Worm (Caenorhabditis elegans): ENCODE results near the gene srd-64.

srd-64 gene

DNA sequence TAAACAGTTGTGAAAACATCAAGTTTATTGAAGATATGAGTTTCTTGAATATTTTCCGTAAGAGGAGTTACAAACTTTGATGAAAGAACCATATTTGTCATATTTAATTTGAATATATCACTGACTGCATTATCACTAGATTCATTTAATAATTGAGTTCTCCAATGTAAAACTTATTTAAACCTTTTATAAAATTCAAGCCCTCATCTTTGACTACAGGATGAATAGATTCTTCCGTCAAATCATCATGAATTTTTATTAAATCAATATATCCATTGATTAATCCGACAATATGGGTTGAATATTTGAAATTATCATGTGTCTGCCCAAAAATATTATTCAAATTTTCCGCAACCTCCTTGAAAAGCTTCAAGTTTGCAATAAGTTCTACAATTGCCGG lies 6.9 kb downstream of the srd-64 start, which contains the start of gene Y22D7AR.7:
Gene Y22D7AR.7, minus strand, starts transcription at position 101 of the 400 bp plus-strand sequence.
- TF ChIP-seq ets-7 (tag; optimal IDR thresholded peaks at IDR 0.05) (no peak), F13C5.2 (tag; optimal IDR thresholded peaks at IDR 0.05) (no peak), ama-1 (optimal IDR thresholded peaks at IDR 0.05) (no peak)

DNA sequence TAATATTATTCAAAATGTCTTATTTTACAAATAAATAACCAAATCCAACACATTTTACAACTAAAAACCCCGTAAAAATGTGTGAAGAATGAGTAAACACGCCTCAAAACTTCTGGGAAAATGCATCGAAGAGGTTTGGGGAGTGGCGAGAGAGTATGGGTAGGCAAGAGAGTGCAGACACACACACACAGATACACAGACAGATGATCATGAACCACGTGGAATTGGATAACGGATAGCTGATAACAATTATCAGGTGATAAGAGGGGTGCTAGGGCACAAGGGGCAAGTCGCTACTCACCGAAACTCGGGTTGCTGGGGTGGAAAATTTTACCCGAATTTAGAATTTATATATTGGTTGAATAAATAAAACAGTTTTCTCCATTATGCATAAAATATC lies 12.6 kb downstream of the srd-64 start:
- no peak for TF ChIP-seq hmbx-1 (tag; optimal IDR thresholded peaks at IDR 0.05)
- no peak for TF ChIP-seq aly-1 (tag; optimal IDR thresholded peaks at IDR 0.05)
- TF ChIP-seq sea-1 (GFP tag; conservative IDR thresholded peaks at IDR 0.05) = no peak
- TF ChIP-seq scrt-1 (GFP tag; IDR thresholded peaks at IDR 0.05) = no peak
- no peak for TF ChIP-seq B0310.2 (tag; optimal IDR thresholded peaks at IDR 0.05)
- no peak for TF ChIP-seq tbx-11 (GFP tag; IDR thresholded peaks at IDR 0.05)
- no peak for TF ChIP-seq hmg-4 (GFP tag; optimal IDR thresholded peaks at IDR 0.05)
- no peak for TF ChIP-seq F13C5.2 (tag; optimal IDR thresholded peaks at IDR 0.05)
- no peak for TF ChIP-seq tra-4 (tag; optimal IDR thresholded peaks at IDR 0.05)
- no peak for TF ChIP-seq flt-1 (GFP tag; IDR thresholded peaks at IDR 0.05)
- TF ChIP-seq ceh-36 (tag; optimal IDR thresholded peaks at IDR 0.05) = no peak
- TF ChIP-seq ets-7 (tag; optimal IDR thresholded peaks at IDR 0.05) = no peak
- no peak for TF ChIP-seq ama-1 (optimal IDR thresholded peaks at IDR 0.05)
- TF ChIP-seq tbx-37 (GFP tag; conservative IDR thresholded peaks at IDR 0.05) = no peak
- no peak for TF ChIP-seq ceh-13 (GFP tag; optimal IDR thresholded peaks at IDR 0.05)
- no peak for TF ChIP-seq hnd-1 (tag; optimal IDR thresholded peaks at IDR 0.05)
- no peak for TF ChIP-seq pes-1 (GFP tag; IDR thresholded peaks at IDR 0.05)

DNA sequence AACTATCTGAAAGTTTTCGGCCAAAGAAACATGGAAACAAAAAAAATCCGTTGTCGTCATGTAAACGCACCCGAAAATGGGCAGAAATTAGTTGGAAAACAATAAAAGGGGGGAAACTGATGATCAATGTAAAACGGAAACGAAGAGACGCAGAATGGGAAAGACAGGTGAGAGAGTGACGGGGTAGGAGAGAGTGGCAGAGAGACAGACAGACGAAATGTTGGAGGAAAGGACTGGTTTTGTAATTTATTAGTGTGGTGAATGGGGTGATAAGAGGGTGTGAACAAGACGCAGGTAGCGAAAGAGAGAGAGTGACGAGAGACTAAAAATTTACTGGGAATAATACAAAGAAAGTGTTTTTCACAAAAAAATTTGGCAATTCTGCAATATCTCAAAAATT lies 13.9 kb downstream of the srd-64 start:
- no peak for TF ChIP-seq hnd-1 (tag; optimal IDR thresholded peaks at IDR 0.05)
- TF ChIP-seq tbx-37 (GFP tag; conservative IDR thresholded peaks at IDR 0.05) = peak; percentile 43; the same call in 1 of the 2 replicates
- TF ChIP-seq ceh-13 (GFP tag; optimal IDR thresholded peaks at IDR 0.05) = no peak
- TF ChIP-seq ets-7 (tag; optimal IDR thresholded peaks at IDR 0.05) = no peak

DNA sequence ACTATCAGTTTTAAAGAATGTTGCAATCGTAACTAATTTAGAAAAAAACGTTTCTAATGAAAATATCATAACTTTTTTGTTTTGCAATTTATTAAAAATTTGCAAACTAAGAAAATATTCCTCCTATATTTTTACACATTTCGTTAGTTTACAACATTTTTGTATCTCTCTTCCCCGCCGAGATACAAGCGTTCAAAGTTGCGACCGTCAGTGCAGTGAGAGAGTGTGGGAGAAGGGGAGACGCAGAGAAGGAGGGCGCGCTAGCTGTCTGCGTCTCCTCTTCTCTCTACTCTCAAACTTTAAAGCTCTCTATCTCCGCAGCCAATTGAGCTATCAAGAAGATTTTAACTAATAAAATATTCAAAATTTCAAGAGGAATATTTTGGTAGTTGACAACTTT lies 14.5 kb downstream of the srd-64 start:
- no peak for TF ChIP-seq flt-1 (GFP tag; IDR thresholded peaks at IDR 0.05)
- TF ChIP-seq aly-1 (tag; optimal IDR thresholded peaks at IDR 0.05) = no peak
- no peak for TF ChIP-seq F13C5.2 (tag; optimal IDR thresholded peaks at IDR 0.05)
- no peak for TF ChIP-seq scrt-1 (GFP tag; IDR thresholded peaks at IDR 0.05)
- no peak for TF ChIP-seq tra-4 (tag; optimal IDR thresholded peaks at IDR 0.05)
- TF ChIP-seq tbx-11 (GFP tag; IDR thresholded peaks at IDR 0.05) = no peak
- no peak for TF ChIP-seq hmg-4 (GFP tag; optimal IDR thresholded peaks at IDR 0.05)

- no peak for TF ChIP-seq ets-7 (tag; optimal IDR thresholded peaks at IDR 0.05)
- TF ChIP-seq sea-1 (GFP tag; conservative IDR thresholded peaks at IDR 0.05) = no peak
- TF ChIP-seq tra-4 (tag; optimal IDR thresholded peaks at IDR 0.05) = no peak
- no peak for TF ChIP-seq pes-1 (GFP tag; IDR thresholded peaks at IDR 0.05)
- no peak for TF ChIP-seq hnd-1 (tag; optimal IDR thresholded peaks at IDR 0.05)
- no peak for TF ChIP-seq ama-1 (optimal IDR thresholded peaks at IDR 0.05)
- no peak for TF ChIP-seq aly-1 (tag; optimal IDR thresholded peaks at IDR 0.05)
- no peak for TF ChIP-seq scrt-1 (GFP tag; IDR thresholded peaks at IDR 0.05)
- TF ChIP-seq F13C5.2 (tag; optimal IDR thresholded peaks at IDR 0.05) = no peak
- no peak for TF ChIP-seq ceh-36 (tag; optimal IDR thresholded peaks at IDR 0.05)
- no peak for TF ChIP-seq B0310.2 (tag; optimal IDR thresholded peaks at IDR 0.05)
- TF ChIP-seq hmbx-1 (tag; optimal IDR thresholded peaks at IDR 0.05) = no peak
These were observed 16.2 kb downstream of the srd-64 start for ce11 chrIII:1678671-1679070.

DNA sequence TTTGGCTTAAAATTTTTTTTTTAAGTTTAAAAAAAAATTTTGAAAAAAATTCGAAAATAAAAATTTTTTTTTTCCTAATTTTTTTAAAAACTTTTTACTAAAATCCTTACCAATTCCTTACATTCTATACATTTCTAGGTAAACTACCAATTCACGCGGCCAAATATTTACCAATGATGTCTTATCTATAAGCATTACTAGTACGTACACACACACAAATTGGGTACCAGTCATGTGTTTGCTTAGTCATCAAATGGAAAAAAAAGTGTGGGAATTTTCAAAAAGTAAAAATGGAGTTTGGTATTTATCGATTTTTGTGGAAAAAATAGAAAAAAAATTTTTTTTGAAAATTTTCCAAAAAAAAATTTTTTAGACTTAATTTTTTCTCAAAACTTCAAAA lies 18.3 kb downstream of the srd-64 start, which contains the start of gene Y22D7AR.6:
Gene Y22D7AR.6, minus strand, starts transcription at position 134 of the 400 bp plus-strand sequence.
- no peak for TF ChIP-seq hnd-1 (tag; optimal IDR thresholded peaks at IDR 0.05)
- no peak for TF ChIP-seq ceh-36 (tag; optimal IDR thresholded peaks at IDR 0.05)
- no peak for TF ChIP-seq aly-1 (tag; optimal IDR thresholded peaks at IDR 0.05)
- no peak for TF ChIP-seq ets-7 (tag; optimal IDR thresholded peaks at IDR 0.05)
- no peak for TF ChIP-seq sea-1 (GFP tag; conservative IDR thresholded peaks at IDR 0.05)
- TF ChIP-seq tbx-11 (GFP tag; IDR thresholded peaks at IDR 0.05) = no peak
- TF ChIP-seq flt-1 (GFP tag; IDR thresholded peaks at IDR 0.05) = no peak

- TF ChIP-seq flt-1 (GFP tag; IDR thresholded peaks at IDR 0.05) (no peak), F13C5.2 (tag; optimal IDR thresholded peaks at IDR 0.05) (no peak)
These were observed 20.1 kb downstream of the srd-64 start for ce11 chrIII:1674760-1675159.

- TF ChIP-seq hmg-4 (GFP tag; optimal IDR thresholded peaks at IDR 0.05) = no peak
- no peak for TF ChIP-seq ceh-13 (GFP tag; optimal IDR thresholded peaks at IDR 0.05)
- TF ChIP-seq scrt-1 (GFP tag; IDR thresholded peaks at IDR 0.05) = no peak
These were observed 21.6 kb downstream of the srd-64 start for ce11 chrIII:1673320-1673719.

DNA sequence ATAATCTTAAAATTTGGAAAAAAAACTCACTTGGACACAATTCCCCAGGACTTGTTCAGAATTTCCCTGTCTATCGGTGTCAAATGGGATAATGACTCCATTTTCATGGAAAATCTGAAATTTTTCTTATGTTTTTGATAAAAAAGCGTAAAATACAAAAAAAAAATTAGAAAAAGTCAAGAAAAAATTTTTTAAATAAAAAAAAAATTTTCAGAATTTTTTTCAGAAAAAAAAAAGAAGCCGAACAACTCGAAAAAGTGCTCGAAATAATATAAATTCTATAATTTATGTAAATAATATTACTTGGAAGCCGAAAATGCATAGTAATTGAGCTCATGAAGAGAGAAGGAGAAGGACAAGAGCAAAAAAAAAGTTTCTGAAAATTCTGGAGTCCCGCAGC lies 26.4 kb downstream of the srd-64 start, which contains the start of gene glb-30:
Gene glb-30, minus strand, starts transcription at position 101 of the 400 bp plus-strand sequence.
- TF ChIP-seq F13C5.2 (tag; optimal IDR thresholded peaks at IDR 0.05) (no peak), aly-1 (tag; optimal IDR thresholded peaks at IDR 0.05) (no peak), flt-1 (GFP tag; IDR thresholded peaks at IDR 0.05) (no peak), tbx-11 (GFP tag; IDR thresholded peaks at IDR 0.05) (no peak), B0310.2 (tag; optimal IDR thresholded peaks at IDR 0.05) (no peak), hnd-1 (tag; optimal IDR thresholded peaks at IDR 0.05) (no peak), sea-1 (GFP tag; conservative IDR thresholded peaks at IDR 0.05) (no peak), ama-1 (optimal IDR thresholded peaks at IDR 0.05) (no peak), tra-4 (tag; optimal IDR thresholded peaks at IDR 0.05) (no peak), ceh-36 (tag; optimal IDR thresholded peaks at IDR 0.05) (no peak), pes-1 (GFP tag; IDR thresholded peaks at IDR 0.05) (no peak), ets-7 (tag; optimal IDR thresholded peaks at IDR 0.05) (no peak), ceh-13 (GFP tag; optimal IDR thresholded peaks at IDR 0.05) (no peak), hmg-4 (GFP tag; optimal IDR thresholded peaks at IDR 0.05) (no peak), tbx-37 (GFP tag; conservative IDR thresholded peaks at IDR 0.05) (no peak)
